Worm (Caenorhabditis elegans) whole organism, L4/young adult: ENCODE data around the gene flp-26.

Experiments used
- W03F9.2 ChIP-seq: fragments of 150-350 bp; optimal IDR thresholded peaks from 2 replicates; lab custom pipeline; 2014; ENCODE audit warnings: missing biosample characterization, missing genetic modification characterization
- dao-5 ChIP-seq: sonication (generic microtip); optimal IDR thresholded peaks from 2 replicates; lab custom pipeline; 2016; ENCODE audit warnings: missing genotype, missing genetic modification characterization, moderate library complexity, missing compliant biosample characterization
- him-1 ChIP-seq: sonication (generic microtip); optimal IDR thresholded peaks from 2 replicates; lab custom pipeline; 2016; ENCODE audit warnings: missing genotype, missing genetic modification reagents, missing genetic modification characterization, missing compliant biosample characterization

Gene flp-26

ce11 chrX:7028836-7029235 is at the start of gene flp-26:
TSS of gene flp-26 (plus strand) at chrX:7029136.
- no peak for TF ChIP-seq W03F9.2 (tag; lab: Kevin White, UChicago)

DNA sequence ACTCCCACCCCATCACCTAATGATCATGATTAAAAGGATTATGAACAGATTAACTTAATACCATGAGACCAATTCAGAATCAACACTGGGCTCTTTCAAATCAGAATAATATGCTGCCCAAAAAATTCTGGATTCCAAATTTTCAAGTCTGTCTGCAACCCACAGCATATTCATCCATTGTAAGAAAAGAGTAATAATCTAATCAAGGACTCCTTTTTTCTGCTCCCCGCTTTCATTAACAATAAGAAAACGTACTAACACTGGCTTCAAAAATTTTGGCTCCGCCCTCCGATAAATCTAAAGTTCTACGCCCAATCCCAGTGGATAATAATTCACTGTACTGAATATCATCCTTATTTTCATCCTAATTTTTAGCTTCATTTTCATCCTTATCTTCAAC is 40.7 kb upstream of the flp-26 start:
- TF ChIP-seq him-1 (tag; lab: Kevin White, UChicago) = no peak
- TF ChIP-seq W03F9.2 (tag; lab: Kevin White, UChicago) = no peak

- no peak for TF ChIP-seq W03F9.2 (tag; lab: Kevin White, UChicago)
- no peak for TF ChIP-seq him-1 (tag; lab: Kevin White, UChicago)
Measured at ce11 chrX:6989342-6989741, 39.6 kb upstream of the flp-26 start, which contains the start of gene F01E11.18. TSS of gene F01E11.18 (plus strand) at chrX:6989642.

ce11 chrX:6991427-6991826 is 37.5 kb upstream of the flp-26 start, which contains the start of gene ugt-57:
TSS of gene ugt-57 (plus strand) at chrX:6991727.
- TF ChIP-seq him-1 (tag; lab: Kevin White, UChicago) (no peak), W03F9.2 (tag; lab: Kevin White, UChicago) (no peak), dao-5 (tag; lab: Kevin White, UChicago) (no peak)

ce11 chrX:6996448-6996847 is 32.5 kb upstream of the flp-26 start, which contains the start of the genes F01E11.20 and tsp-16:
TSS of gene F01E11.20 (minus strand) at chrX:6996548.
TSS of gene tsp-16 (minus strand) at chrX:6996620.
- no peak for TF ChIP-seq W03F9.2 (tag; lab: Kevin White, UChicago)
- TF ChIP-seq dao-5 (tag; lab: Kevin White, UChicago) = no peak
- TF ChIP-seq him-1 (tag; lab: Kevin White, UChicago) = no peak

ce11 chrX:7001933-7002332 is 27.0 kb upstream of the flp-26 start:
- TF ChIP-seq dao-5 (tag; lab: Kevin White, UChicago) = no peak
- no peak for TF ChIP-seq him-1 (tag; lab: Kevin White, UChicago)
- TF ChIP-seq W03F9.2 (tag; lab: Kevin White, UChicago) = no peak

- TF ChIP-seq dao-5 (tag; lab: Kevin White, UChicago) = no peak
Measured at ce11 chrX:7005475-7005874, 23.5 kb upstream of the flp-26 start, which contains the start of gene tyra-2. TSS of gene tyra-2 (minus strand) at chrX:7005575.

DNA sequence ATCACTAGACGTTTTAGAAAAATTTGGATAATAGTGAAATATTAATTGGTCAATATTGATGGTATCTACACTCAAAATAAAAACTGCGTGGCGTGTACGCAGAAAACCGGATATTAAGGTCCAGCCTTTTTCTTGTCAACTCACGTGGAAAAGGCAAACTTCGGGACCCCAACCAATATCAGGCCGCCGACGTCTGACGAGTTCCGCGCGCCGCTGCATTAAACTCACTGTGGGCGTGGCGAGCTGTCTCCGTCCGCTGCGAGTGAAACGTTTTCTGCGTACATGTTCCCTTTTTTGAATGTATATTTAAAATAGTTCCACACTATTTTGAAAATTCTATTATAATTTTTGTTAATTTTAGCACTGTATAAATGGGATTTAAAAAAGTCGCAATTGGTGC is 23.0 kb upstream of the flp-26 start:
- TF ChIP-seq him-1 (tag; lab: Kevin White, UChicago) = no peak
- TF ChIP-seq W03F9.2 (tag; lab: Kevin White, UChicago) = no peak

DNA sequence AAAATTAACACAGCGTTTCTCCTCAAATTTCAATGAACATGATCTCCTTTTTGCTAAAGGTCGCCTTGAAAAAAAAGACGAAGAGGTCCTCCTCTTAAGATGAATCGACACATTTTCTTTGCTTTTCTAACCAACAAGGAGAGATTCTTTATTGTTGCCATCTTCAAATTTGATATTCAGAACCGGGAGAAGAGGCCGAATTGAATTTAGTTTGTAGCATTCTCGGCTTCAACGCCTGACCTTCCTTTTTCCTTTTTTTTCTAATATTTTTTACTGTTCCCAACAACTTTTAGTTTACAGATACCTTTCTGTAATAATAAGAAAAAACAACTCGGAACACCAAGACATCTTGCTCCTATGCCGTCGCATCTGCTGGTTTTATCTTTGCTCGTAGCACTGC is 9.2 kb upstream of the flp-26 start, which contains the start of gene cah-5:
TSS of gene cah-5 (plus strand) at position 301 of the 400 bp plus-strand sequence.
- TF ChIP-seq W03F9.2 (tag; lab: Kevin White, UChicago) (no peak), dao-5 (tag; lab: Kevin White, UChicago) (no peak), him-1 (tag; lab: Kevin White, UChicago) (no peak)

ce11 chrX:7033716-7034270 is 4.9 kb downstream of the flp-26 start:
- TF ChIP-seq W03F9.2 (tag; lab: Kevin White, UChicago) = no peak

- TF ChIP-seq W03F9.2 (tag; lab: Kevin White, UChicago) (no peak), dao-5 (tag; lab: Kevin White, UChicago) (no peak), him-1 (tag; lab: Kevin White, UChicago) (no peak)
Measured at ce11 chrX:7035937-7036336, 7.0 kb downstream of the flp-26 start, which contains the start of gene cest-19. TSS of gene cest-19 (minus strand) at chrX:7036037.

ce11 chrX:7037998-7038397 is 9.1 kb downstream of the flp-26 start:
- TF ChIP-seq W03F9.2 (tag; lab: Kevin White, UChicago) = no peak
- no peak for TF ChIP-seq dao-5 (tag; lab: Kevin White, UChicago)
- no peak for TF ChIP-seq him-1 (tag; lab: Kevin White, UChicago)

DNA sequence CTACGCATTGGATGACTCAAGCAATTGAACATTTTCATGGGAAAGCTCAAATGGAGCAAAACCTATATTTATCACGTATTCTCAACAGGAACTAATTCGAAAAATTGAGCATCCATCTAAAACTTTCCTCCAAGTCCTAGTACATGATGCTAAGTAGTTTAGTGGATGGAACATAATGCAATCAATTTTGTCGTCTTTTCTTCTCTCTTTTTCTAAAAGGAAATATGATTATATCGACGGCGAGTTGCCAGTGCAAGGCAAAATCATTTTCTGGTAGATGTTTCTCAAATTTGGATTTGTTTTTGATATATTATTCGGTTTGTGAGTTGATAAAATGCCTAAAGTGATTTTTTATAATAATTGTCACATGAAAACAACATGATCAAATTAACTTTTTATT is 11.8 kb downstream of the flp-26 start:
- TF ChIP-seq W03F9.2 (tag; lab: Kevin White, UChicago) (no peak), dao-5 (tag; lab: Kevin White, UChicago) (no peak), him-1 (tag; lab: Kevin White, UChicago) (no peak)

DNA sequence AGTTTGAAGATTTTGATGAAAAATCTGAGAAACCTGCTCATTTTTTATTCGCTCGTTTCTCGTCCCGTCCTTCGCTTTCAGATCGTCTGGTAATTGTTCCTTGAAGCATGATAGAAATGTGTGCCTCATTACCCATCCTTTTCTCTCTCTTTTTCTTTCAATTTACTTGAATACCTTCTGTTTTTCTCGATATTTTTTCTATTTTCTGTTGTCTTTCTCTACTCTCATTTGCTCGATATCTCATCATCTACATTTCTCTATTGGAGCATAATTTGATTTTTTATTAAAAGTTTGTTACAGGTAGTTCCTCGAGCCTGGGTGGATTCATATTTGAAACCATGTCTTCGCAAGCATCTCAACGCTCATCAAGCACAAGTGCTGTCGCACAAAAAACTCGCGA is 21.4 kb downstream of the flp-26 start, which contains the start of gene ubc-17:
TSS of gene ubc-17 (plus strand) at position 301 of the 400 bp plus-strand sequence.
- TF ChIP-seq W03F9.2 (tag; lab: Kevin White, UChicago) (no peak), dao-5 (tag; lab: Kevin White, UChicago) (no peak), him-1 (tag; lab: Kevin White, UChicago) (no peak)
